Fruit fly (Drosophila melanogaster) whole organism, embryonic: Measurements from ENCODE around the gene ddbt.

Experiments
- Awh ChIP-seq: fragments of 200-800 bp; sonication (Bioruptor generic); IDR thresholded peaks from 2 replicates; pipeline ENCODE4, ENCODE4 v1.3.6; 2022; ENCODE audit warnings: missing biosample characterization, missing genetic modification characterization
- CG10274 ChIP-seq: fragments of 200-800 bp; sonication (Bioruptor generic); optimal IDR thresholded peaks from 3 replicates; lab custom pipeline; 2017; ENCODE audit warnings: missing biosample characterization, mild to moderate bottlenecking, missing genetic modification characterization
- CG13287 ChIP-seq: fragments of 200-800 bp; sonication (Bioruptor generic); IDR thresholded peaks from 2 replicates; pipeline ENCODE4 v1.3.6; 2022; ENCODE audit warnings: missing biosample characterization, missing genetic modification characterization; ENCODE audit not compliant: partially characterized antibody
- CG13894 ChIP-seq: fragments of 200-800 bp; sonication (Bioruptor generic); optimal IDR thresholded peaks from 3 replicates; lab custom pipeline; 2018; ENCODE audit warnings: missing biosample characterization, mild to moderate bottlenecking, missing genetic modification characterization, moderate library complexity
- CG14014 ChIP-seq: fragments of 200-800 bp; sonication (Bioruptor generic); IDR thresholded peaks from 2 replicates; pipeline ENCODE4 v1.3.6; 2022; ENCODE audit warnings: missing biosample characterization, missing genetic modification characterization
- CG14050 ChIP-seq: fragments of 200-800 bp; sonication (Bioruptor generic); IDR thresholded peaks from 3 replicates; pipeline ENCODE4 v1.3.6; 2022; ENCODE audit warnings: missing biosample characterization, missing genetic modification characterization
- CG1603 ChIP-seq: fragments of 200-800 bp; sonication (Bioruptor generic); optimal IDR thresholded peaks from 2 replicates; lab custom pipeline; 2019; ENCODE audit warnings: missing biosample characterization, mild to moderate bottlenecking, missing genetic modification characterization, moderate library complexity
- CG17385 ChIP-seq: fragments of 200-800 bp; sonication (Bioruptor generic); optimal IDR thresholded peaks from 3 replicates; lab custom pipeline; 2018; ENCODE audit warnings: missing biosample characterization, mild to moderate bottlenecking, missing genetic modification characterization
- CG17802 ChIP-seq: fragments of 200-800 bp; sonication (Bioruptor generic); optimal IDR thresholded peaks from 2 replicates; lab custom pipeline; 2018; ENCODE audit warnings: missing biosample characterization, mild to moderate bottlenecking, missing genetic modification characterization, moderate library complexity
- CG17829 ChIP-seq: fragments of 200-800 bp; optimal IDR thresholded peaks from 2 replicates; lab custom pipeline; 2019; ENCODE audit warnings: missing biosample characterization, mild to moderate bottlenecking, missing genetic modification characterization, moderate library complexity
- CG3065 ChIP-seq: fragments of 200-800 bp; sonication (Bioruptor generic); optimal IDR thresholded peaks from 2 replicates; lab custom pipeline; 2016; ENCODE audit warnings: missing biosample characterization, missing genetic modification characterization
- CG31365 ChIP-seq: fragments of 200-800 bp; sonication (Bioruptor generic); optimal IDR thresholded peaks from 2 replicates; lab custom pipeline; 2018; ENCODE audit warnings: missing biosample characterization, mild to moderate bottlenecking, missing genetic modification characterization
- CG31441 ChIP-seq: fragments of 200-800 bp; sonication (Bioruptor generic); IDR thresholded peaks from 2 replicates; pipeline ENCODE4 v1.3.6; 2022; ENCODE audit warnings: missing biosample characterization, missing genetic modification characterization
- CG32772 ChIP-seq: fragments of 200-800 bp; sonication (Bioruptor generic); IDR thresholded peaks from 2 replicates; pipeline ENCODE4 v1.3.6; 2022; ENCODE audit warnings: missing biosample characterization, missing genetic modification characterization
- CG3281 ChIP-seq: fragments of 200-800 bp; sonication (Bioruptor generic); optimal IDR thresholded peaks from 3 replicates; lab custom pipeline; 2017; ENCODE audit warnings: missing biosample characterization, mild to moderate bottlenecking, missing genetic modification characterization
- CG34376 ChIP-seq: fragments of 200-800 bp; sonication (Bioruptor generic); optimal IDR thresholded peaks from 2 replicates; lab custom pipeline; 2018; ENCODE audit warnings: missing biosample characterization, mild to moderate bottlenecking, missing genetic modification characterization
- CG43689 ChIP-seq: fragments of 200-800 bp; sonication (Bioruptor generic); IDR thresholded peaks from 2 replicates; pipeline ENCODE4 v1.3.6; 2022; ENCODE audit warnings: missing biosample characterization, missing genetic modification characterization
- CG8478 ChIP-seq: fragments of >200 bp; optimal IDR thresholded peaks from 2 replicates; lab custom pipeline; 2018
- CG9797 ChIP-seq: fragments of 200-800 bp; sonication (Bioruptor generic); optimal IDR thresholded peaks from 3 replicates; lab custom pipeline; 2018; ENCODE audit warnings: missing biosample characterization, mild to moderate bottlenecking, missing genetic modification characterization
- CG9932 ChIP-seq: fragments of 200-800 bp; sonication (Bioruptor generic); IDR thresholded peaks from 2 replicates; pipeline ENCODE4 v1.3.6; 2022; ENCODE audit warnings: missing biosample characterization, missing genetic modification characterization
- CoRest ChIP-seq: fragments of 200-800 bp; sonication (Bioruptor generic); optimal IDR thresholded peaks from 3 replicates; lab custom pipeline; 2018; ENCODE audit warnings: missing biosample characterization, mild to moderate bottlenecking, missing genetic modification characterization, moderate library complexity
- CrebB ChIP-seq: fragments of 200-800 bp; sonication (Bioruptor generic); optimal IDR thresholded peaks from 3 replicates; lab custom pipeline; 2018; ENCODE audit warnings: missing biosample characterization, mild to moderate bottlenecking, missing genetic modification characterization
- D19A ChIP-seq: fragments of 200-800 bp; optimal IDR thresholded peaks from 3 replicates; lab custom pipeline; 2019; ENCODE audit warnings: missing biosample characterization, mild to moderate bottlenecking, missing genetic modification characterization, moderate library complexity
- Ets97D ChIP-seq: fragments of 200-800 bp; sonication (Bioruptor generic); optimal IDR thresholded peaks from 3 replicates; lab custom pipeline; 2016; ENCODE audit warnings: missing biosample characterization, missing genetic modification characterization
- HHEX ChIP-seq: fragments of 200-800 bp; sonication (Bioruptor generic); optimal IDR thresholded peaks from 3 replicates; lab custom pipeline; 2017; ENCODE audit warnings: missing biosample characterization, mild to moderate bottlenecking, missing genetic modification characterization, missing genetic modification reagents
- HLH54F ChIP-seq: fragments of 200-800 bp; sonication (Bioruptor generic); optimal IDR thresholded peaks from 3 replicates; lab custom pipeline; 2016; ENCODE audit warnings: missing biosample characterization, missing genetic modification characterization
- MBD-R2 ChIP-seq: fragments of 200-800 bp; sonication (Bioruptor generic); IDR thresholded peaks from 2 replicates; pipeline ENCODE4 v1.3.6; 2022; ENCODE audit warnings: missing biosample characterization, missing genetic modification characterization
- Med ChIP-seq: fragments of 200-800 bp; sonication (Bioruptor generic); peaks from one replicate; lab custom pipeline; 2016; ENCODE audit warnings: missing biosample characterization, missing genetic modification characterization, mild to moderate bottlenecking, inconsistent platforms, moderate library complexity
- Sry-δ ChIP-seq: fragments of 200-800 bp; sonication (Bioruptor generic); optimal IDR thresholded peaks from 2 replicates; lab custom pipeline; 2016; ENCODE audit warnings: missing biosample characterization, missing genetic modification characterization
- ac ChIP-seq: fragments of 200-800 bp; sonication (Bioruptor generic); optimal IDR thresholded peaks from 3 replicates; lab custom pipeline; 2017; ENCODE audit warnings: missing biosample characterization, mild to moderate bottlenecking, missing genetic modification characterization
- cato ChIP-seq: fragments of 200-800 bp; sonication (Bioruptor generic); optimal IDR thresholded peaks from 2 replicates; lab custom pipeline; 2016; ENCODE audit warnings: missing biosample characterization, missing genetic modification characterization, borderline replicate concordance
- chm ChIP-seq: fragments of 200-800 bp; sonication (Bioruptor generic); IDR thresholded peaks from 2 replicates; pipeline ENCODE4 v1.3.6; 2022; ENCODE audit warnings: missing biosample characterization, missing genetic modification characterization
- ci ChIP-seq: fragments of 200-800 bp; sonication (Bioruptor generic); IDR thresholded peaks from 3 replicates; pipeline ENCODE4 v1.3.6; 2022; ENCODE audit warnings: missing biosample characterization, missing genetic modification characterization
- dm ChIP-seq: fragments of 200-800 bp; sonication (Bioruptor generic); optimal IDR thresholded peaks from 3 replicates; lab custom pipeline; 2016; ENCODE audit warnings: missing biosample characterization, missing genetic modification characterization
- eyg ChIP-seq: fragments of 200-800 bp; sonication (Bioruptor generic); optimal IDR thresholded peaks from 3 replicates; lab custom pipeline; 2016; ENCODE audit warnings: missing biosample characterization, missing genetic modification characterization
- hth ChIP-seq: fragments of >200 bp; optimal IDR thresholded peaks from 2 replicates; lab custom pipeline; 2017; ENCODE audit warnings: inconsistent platforms
- jumu ChIP-seq: fragments of 200-800 bp; sonication (Bioruptor generic); optimal IDR thresholded peaks from 3 replicates; lab custom pipeline; 2016; ENCODE audit warnings: missing biosample characterization, missing genetic modification characterization
- ken ChIP-seq: fragments of 200-800 bp; sonication (Bioruptor generic); IDR thresholded peaks from 3 replicates; pipeline ENCODE4 v1.3.6; 2022; ENCODE audit warnings: missing biosample characterization, missing genetic modification characterization
- onecut ChIP-seq: fragments of 200-800 bp; sonication (Bioruptor generic); IDR thresholded peaks from 2 replicates; pipeline ENCODE4 v1.3.6; 2022; ENCODE audit warnings: missing biosample characterization, missing genetic modification characterization
- prd ChIP-seq, 3 experiments: fragments of >200 bp in 2 of 3; fragments of 200-800 bp in 1 of 3; sonication (Bioruptor generic) in 1 of 3; optimal IDR thresholded peaks in 2 of 3; IDR thresholded peaks in 1 of 3; 2 replicates in 2 of 3; 3 replicates in 1 of 3; pipeline versions ENCODE4 v1.3.6 to Lab custom; 2017 to 2022; ENCODE audit warnings: missing biosample characterization in 1 of 3, missing genetic modification characterization in 1 of 3
- psq ChIP-seq: fragments of 200-800 bp; sonication (Bioruptor generic); optimal IDR thresholded peaks from 2 replicates; lab custom pipeline; 2017; ENCODE audit warnings: missing biosample characterization, missing genetic modification characterization
- scrt ChIP-seq: fragments of 200-800 bp; sonication (Bioruptor generic); optimal IDR thresholded peaks from 2 replicates; lab custom pipeline; 2018; ENCODE audit warnings: missing biosample characterization, mild to moderate bottlenecking, missing genetic modification characterization, moderate library complexity
- sens-2 ChIP-seq: fragments of 200-800 bp; sonication (Bioruptor generic); IDR thresholded peaks from 2 replicates; pipeline ENCODE4 v1.3.6; 2022; ENCODE audit warnings: missing biosample characterization, missing genetic modification characterization
- slbo ChIP-seq: fragments of 200-800 bp; sonication (Bioruptor generic); IDR thresholded peaks from 2 replicates; pipeline ENCODE4 v1.3.6; 2022; ENCODE audit warnings: missing biosample characterization, missing genetic modification characterization
- sqz ChIP-seq: fragments of 200-800 bp; sonication (Bioruptor generic); optimal IDR thresholded peaks from 3 replicates; lab custom pipeline; 2018; ENCODE audit warnings: missing biosample characterization, mild to moderate bottlenecking, missing genetic modification characterization
- stwl ChIP-seq: fragments of 200-800 bp; sonication (Bioruptor generic); optimal IDR thresholded peaks from 3 replicates; lab custom pipeline; 2018; ENCODE audit warnings: missing biosample characterization, mild to moderate bottlenecking, missing genetic modification characterization, moderate library complexity
- trh ChIP-seq: fragments of 200-800 bp; sonication (Bioruptor generic); optimal IDR thresholded peaks from 2 replicates; lab custom pipeline; 2016; ENCODE audit warnings: missing biosample characterization, missing genetic modification characterization
- unc-4 ChIP-seq: fragments of 200-800 bp; sonication (Bioruptor generic); IDR thresholded peaks from 2 replicates; pipeline ENCODE4 v1.3.6; 2022; ENCODE audit warnings: missing biosample characterization, missing genetic modification characterization; ENCODE audit not compliant: partially characterized antibody
- zfh1 ChIP-seq: fragments of 200-800 bp; sonication (Bioruptor generic); IDR thresholded peaks from 3 replicates; pipeline ENCODE4 v1.3.6; 2022; ENCODE audit warnings: missing biosample characterization, missing genetic modification characterization

The ddbt gene

DNA sequence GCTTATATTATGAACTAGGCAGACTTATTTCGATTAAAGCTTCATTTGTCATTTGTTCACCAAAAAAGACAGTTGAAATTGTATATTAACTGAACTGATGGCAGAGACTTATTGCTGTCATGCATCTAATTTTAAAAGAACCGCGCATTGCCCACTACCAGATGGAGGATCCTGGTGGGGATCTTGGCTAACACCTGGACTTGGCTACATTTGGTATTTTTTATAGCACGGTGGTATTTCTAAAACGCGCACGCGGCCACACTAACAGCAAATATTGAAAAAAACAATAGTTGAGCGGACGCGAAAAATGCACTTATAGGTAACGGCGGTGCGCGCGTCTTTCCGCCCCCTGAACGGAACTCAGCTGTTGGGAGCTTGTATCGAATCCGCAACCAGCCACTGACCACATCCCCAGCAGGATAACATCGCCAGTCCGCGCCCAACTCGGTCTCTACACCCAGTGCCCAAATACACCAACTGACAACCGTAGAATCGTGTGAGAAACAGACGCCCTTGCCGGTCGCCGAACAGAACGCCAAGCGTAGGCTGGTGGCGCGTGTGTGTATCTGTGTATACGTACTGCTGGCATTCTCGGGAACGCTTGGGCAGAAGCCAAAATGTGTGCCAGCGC lies 24.6 kb upstream of the ddbt start (continued):
- TF ChIP-seq onecut (GFP tag; lab: Robert Waterston, UW) (peak; percentile 53; the same call in 1 of the 2 replicates), eyg (GFP tag; lab: Kevin White, UChicago) (no peak), cato (GFP tag; lab: Kevin White, UChicago) (no peak), ac (GFP tag; lab: Kevin White, UChicago) (peak; percentile 11), CG3281 (GFP tag; lab: Kevin White, UChicago) (peak; percentile 39), slbo (GFP tag; lab: Robert Waterston, UW) (no peak), CG3065 (no peak), Ets97D (peak; percentile 71), CG14014 (peak; percentile 31; the same call in 1 of the 2 replicates), ci (GFP tag; lab: Robert Waterston, UW) (peak; percentile 51; the same call in 1 of the 3 replicates), CG10274 (GFP tag; lab: Kevin White, UChicago) (no peak), CG31365 (tag; lab: Kevin White, UChicago) (peak; percentile 8), scrt (GFP tag; lab: Kevin White, UChicago) (peak; percentile 9), MBD-R2 (peak; percentile 70), CG17829 (peak; percentile 9), Sry-δ (GFP tag; lab: Kevin White, UChicago) (peak; percentile 42), sens-2 (no peak), CG32772 (peak; percentile 58), zfh1 (GFP tag; lab: Robert Waterston, UW) (0 out of 3 replicates have a peak, but pooled peaks have one; percentile 24), chm (peak; percentile 64; the same call in 1 of the 2 replicates), CG17385 (no peak), CG8478 (lab: Kevin White, UChicago) (no peak), dm (peak; percentile 17), CG14050 (GFP tag; lab: Robert Waterston, UW) (0 out of 3 replicates have a peak, but pooled peaks have one; percentile 12), Awh (GFP tag; lab: Robert Waterston, UW) (0 out of 2 replicates have a peak, but pooled peaks have one; percentile 30), CG34376 (peak; percentile 10), CG1603 (peak; percentile 75), stwl (tag; lab: Kevin White, UChicago) (peak; percentile 13), hth (no peak), D19A (tag; lab: Kevin White, UChicago) (peak; percentile 23), sqz (peak; percentile 91), CG13287 (GFP tag; lab: Robert Waterston, UW) (peak; percentile 24; the same call in 1 of the 2 replicates), CG17802 (tag; lab: Kevin White, UChicago) (peak; percentile 2), psq (no peak), prd (optimal IDR thresholded peaks at IDR 0.05; lab: Kevin White, UChicago) (no peak), prd (GFP tag; IDR thresholded peaks at IDR 0.05; lab: Robert Waterston, UW) (no peak; the same call in 2 of the 3 replicates), trh (GFP tag; lab: Kevin White, UChicago) (no peak), CoRest (tag; lab: Kevin White, UChicago) (peak; percentile 52), jumu (GFP tag; lab: Kevin White, UChicago) (peak; percentile 47), Med (GFP tag; lab: Kevin White, UChicago) (peak; percentile 79), HHEX (no peak), unc-4 (0 out of 2 replicates have a peak, but pooled peaks have one; percentile 31), HLH54F (peak; percentile 6), CG9797 (GFP tag; lab: Kevin White, UChicago) (peak; percentile 97), CG43689 (GFP tag; lab: Robert Waterston, UW) (no peak), CG13894 (peak; percentile 5), CG31441 (GFP tag; lab: Robert Waterston, UW) (peak; percentile 31; the same call in 1 of the 2 replicates), CG9932 (GFP tag; lab: Robert Waterston, UW) (0 out of 2 replicates have a peak, but pooled peaks have one; percentile 6), CrebB (tag; lab: Kevin White, UChicago) (peak; percentile 23), ken (GFP tag; lab: Robert Waterston, UW) (peak; percentile 9; the same call in 1 of the 3 replicates)
